Worm (Caenorhabditis elegans): ENCODE measurements around the gene dpy-11.

DNA sequence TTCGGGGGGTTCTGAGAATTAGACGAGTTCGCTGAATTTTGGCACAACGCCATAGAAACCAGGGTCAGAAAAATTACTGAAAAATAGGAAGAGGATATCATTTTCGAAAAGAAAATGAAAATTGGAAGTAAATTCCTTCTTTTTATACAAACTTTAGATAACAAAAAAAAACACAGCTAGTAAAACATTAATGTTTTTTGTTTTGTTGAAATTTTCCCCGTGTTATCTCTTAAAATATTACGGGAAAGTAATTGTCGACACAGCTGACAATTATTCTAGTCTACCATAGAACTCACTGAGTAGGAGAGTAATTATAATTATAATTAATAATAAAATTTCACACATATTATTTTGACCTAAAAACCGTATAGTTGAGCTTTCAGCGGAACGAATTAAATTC is 44.1 kb upstream of the dpy-11 start, which contains the start of gene spp-26:
- no peak for TF ChIP-seq hmbx-1 (tag; optimal IDR thresholded peaks at IDR 0.05)
- TF ChIP-seq ama-1 (optimal IDR thresholded peaks at IDR 0.05), result no peak
- TF ChIP-seq pes-1 (GFP tag; IDR thresholded peaks at IDR 0.05), result no peak
- no peak for TF ChIP-seq B0310.2 (tag; optimal IDR thresholded peaks at IDR 0.05)
- TF ChIP-seq ceh-13 (GFP tag; optimal IDR thresholded peaks at IDR 0.05), result no peak
- TF ChIP-seq ets-7 (tag; optimal IDR thresholded peaks at IDR 0.05), result no peak
